Worm (Caenorhabditis elegans): ENCODE measurements around the gene prx-6.

The prx-6 gene

DNA sequence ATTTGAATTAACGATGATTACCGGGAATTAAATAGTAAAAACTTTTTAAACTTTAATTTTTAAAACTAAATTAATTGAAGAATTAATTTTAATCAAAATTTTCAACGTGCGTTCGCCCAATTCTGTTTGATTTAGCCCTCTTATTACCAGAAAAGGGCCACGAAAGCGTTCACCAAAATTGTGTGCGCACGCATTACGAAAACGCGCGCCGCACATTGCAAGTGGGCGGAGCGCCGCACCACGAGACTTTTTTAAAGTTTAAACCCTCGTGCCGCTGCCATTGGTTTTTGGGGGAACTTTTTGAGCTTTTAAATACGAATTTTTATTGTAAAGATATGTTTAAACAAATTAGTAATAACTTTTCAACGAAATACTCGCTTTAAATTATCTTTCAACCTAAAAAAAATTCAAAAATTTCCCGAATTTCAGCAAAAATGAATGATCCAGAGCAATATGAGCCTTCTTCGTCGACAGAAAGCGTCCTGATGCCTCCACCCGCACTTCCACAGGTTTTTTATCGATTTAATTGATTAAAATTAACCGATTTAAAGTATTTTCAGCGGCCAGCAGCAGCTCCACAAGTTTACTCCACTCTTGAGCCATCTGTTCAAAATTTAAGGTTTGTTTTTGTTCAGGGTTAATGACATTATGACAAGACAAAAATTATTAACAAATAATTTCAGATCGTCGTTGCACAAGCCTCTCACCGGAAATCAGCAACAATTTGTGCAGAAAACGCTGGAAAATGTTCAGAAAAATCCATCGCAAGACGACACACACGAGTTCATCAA, 33.0 kb downstream of the prx-6 start, which contains the start of gene taf-10 (continued):
- peak; percentile 24; the same call in 1 of the 2 replicates for TF ChIP-seq dmd-6 (GFP tag; IDR thresholded peaks at IDR 0.05)

ce11 chrV:4684137-4684536, 35.8 kb downstream of the prx-6 start:
- no peak for TF ChIP-seq lim-7 (GFP tag; IDR thresholded peaks at IDR 0.05)
- TF ChIP-seq hmg-1.1 (GFP tag; IDR thresholded peaks at IDR 0.05): no peak
- no peak for TF ChIP-seq ceh-82 (tag; optimal IDR thresholded peaks at IDR 0.05)
- no peak for TF ChIP-seq nhr-111 (GFP tag; optimal IDR thresholded peaks at IDR 0.05)
- no peak for TF ChIP-seq nhr-6 (tag; optimal IDR thresholded peaks at IDR 0.05)
- peak in 1 of 2 experiments; percentile 7 for TF ChIP-seq unc-62 (GFP tag; optimal IDR thresholded peaks at IDR 0.05 in 1 of 2)
- no peak for TF ChIP-seq unc-62 (tag; optimal IDR thresholded peaks at IDR 0.05)
- no peak for TF ChIP-seq dmd-9 (GFP tag; IDR thresholded peaks at IDR 0.05)
- no peak for TF ChIP-seq nhr-102 (tag; optimal IDR thresholded peaks at IDR 0.05)
- no peak for TF ChIP-seq R02D3.7 (tag; optimal IDR thresholded peaks at IDR 0.05)

ce11 chrV:4681670-4682069, 38.2 kb downstream of the prx-6 start, which contains the start of gene K03B4.4:
Gene K03B4.4, plus strand, starts transcription at chrV:4681970.
- TF ChIP-seq nhr-102 (tag; optimal IDR thresholded peaks at IDR 0.05) (no peak), ZK337.2 (GFP tag; IDR thresholded peaks at IDR 0.05) (no peak), fos-1 (tag; optimal IDR thresholded peaks at IDR 0.05) (no peak), F26F4.8 (GFP tag; conservative IDR thresholded peaks at IDR 0.05) (no peak), ceh-44 (GFP tag; IDR thresholded peaks at IDR 0.05) (no peak), gei-8 (GFP tag; optimal IDR thresholded peaks at IDR 0.05) (no peak), dmd-9 (GFP tag; IDR thresholded peaks at IDR 0.05) (no peak), nhr-11 (tag; optimal IDR thresholded peaks at IDR 0.05) (no peak), nhr-41 (GFP tag; IDR thresholded peaks at IDR 0.05) (no peak), egl-43 (GFP tag; IDR thresholded peaks at IDR 0.05) (no peak), zip-2 (tag; optimal IDR thresholded peaks at IDR 0.05) (no peak), hlh-30 (tag; optimal IDR thresholded peaks at IDR 0.05; ENCODE audit: insufficient read depth) (no peak), ceh-20 (GFP tag; IDR thresholded peaks at IDR 0.05) (no peak), set-16 (GFP tag; IDR thresholded peaks at IDR 0.05) (no peak), zfp-3 (GFP tag; conservative IDR thresholded peaks at IDR 0.05) (no peak), madf-9 (GFP tag; conservative IDR thresholded peaks at IDR 0.05) (no peak), daf-16 (GFP tag; optimal IDR thresholded peaks at IDR 0.05) (no peak), daf-16 (tag; optimal IDR thresholded peaks at IDR 0.05) (no peak), skn-1 (tag; optimal IDR thresholded peaks at IDR 0.05) (no peak), T26A8.4 (GFP tag; IDR thresholded peaks at IDR 0.05) (no peak)

DNA sequence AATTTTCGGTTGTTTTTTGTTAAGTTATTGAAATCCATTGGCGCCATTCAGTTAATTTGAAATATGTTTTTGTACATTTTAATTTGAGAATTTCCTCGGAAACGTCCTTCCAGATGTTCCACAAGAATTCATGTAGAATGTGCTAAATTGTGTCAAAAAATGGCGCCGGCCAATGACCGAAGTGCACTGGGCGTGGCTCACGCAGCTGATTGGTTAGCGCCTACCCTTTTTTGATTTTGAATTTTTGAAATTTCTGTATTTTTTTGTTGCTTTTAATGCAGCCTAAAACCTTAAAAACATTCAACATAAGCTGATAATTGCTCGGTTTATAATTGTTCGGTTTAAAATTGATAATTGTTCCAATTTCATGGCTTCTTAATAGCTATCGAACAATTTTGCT, 43.1 kb downstream of the prx-6 start:
- TF ChIP-seq attf-4 (tag; optimal IDR thresholded peaks at IDR 0.05) (no peak), daf-16 (GFP tag; optimal IDR thresholded peaks at IDR 0.05) (no peak), daf-16 (tag; optimal IDR thresholded peaks at IDR 0.05) (no peak), hlh-11 (tag; optimal IDR thresholded peaks at IDR 0.05) (no peak), nhr-102 (tag; optimal IDR thresholded peaks at IDR 0.05) (no peak), sdz-12 (GFP tag; optimal IDR thresholded peaks at IDR 0.05) (no peak), fos-1 (tag; optimal IDR thresholded peaks at IDR 0.05) (no peak), ama-1 (optimal IDR thresholded peaks at IDR 0.05) (no peak), lin-13 (GFP tag; optimal IDR thresholded peaks at IDR 0.05) (no peak), ZK546.5 (tag; optimal IDR thresholded peaks at IDR 0.05) (no peak), spr-1 (tag; optimal IDR thresholded peaks at IDR 0.05) (no peak), ceh-28 (tag; optimal IDR thresholded peaks at IDR 0.05) (no peak), Y5F2A.4 (GFP tag; optimal IDR thresholded peaks at IDR 0.05) (no peak)

Data from whole organism, L4 larva.